Fruit fly (Drosophila melanogaster) whole organism, pupa: ENCODE data around the gene CG10943.

ENCODE experiments used
- CG32121 ChIP-seq: fragments of 200-800 bp; sonication (Bioruptor generic); IDR thresholded peaks from 2 replicates; pipeline ENCODE4 v1.3.6; 2022; ENCODE audit warnings: missing biosample characterization, missing genetic modification characterization
- CG34367 ChIP-seq: fragments of 200-800 bp; sonication (Bioruptor generic); optimal IDR thresholded peaks from 2 replicates; lab custom pipeline; 2018; ENCODE audit warnings: missing biosample characterization, mild to moderate bottlenecking, missing genetic modification characterization
- EcR ChIP-seq: fragments of 200-800 bp; sonication (Bioruptor generic); optimal IDR thresholded peaks from 3 replicates; lab custom pipeline; 2019; ENCODE audit warnings: missing biosample characterization, missing genetic modification characterization, mild to moderate bottlenecking, moderate library complexity, missing genetic modification reagents
- Ets98B ChIP-seq: fragments of 200-800 bp; sonication (Bioruptor generic); IDR thresholded peaks from 2 replicates; pipeline ENCODE4 v1.3.6; 2022; ENCODE audit warnings: missing biosample characterization, missing genetic modification characterization
- Snoo ChIP-seq: fragments of 200-800 bp; sonication (Bioruptor generic); optimal IDR thresholded peaks from 3 replicates; lab custom pipeline; 2017; ENCODE audit warnings: missing biosample characterization, mild to moderate bottlenecking, missing genetic modification characterization, inconsistent platforms

DNA sequence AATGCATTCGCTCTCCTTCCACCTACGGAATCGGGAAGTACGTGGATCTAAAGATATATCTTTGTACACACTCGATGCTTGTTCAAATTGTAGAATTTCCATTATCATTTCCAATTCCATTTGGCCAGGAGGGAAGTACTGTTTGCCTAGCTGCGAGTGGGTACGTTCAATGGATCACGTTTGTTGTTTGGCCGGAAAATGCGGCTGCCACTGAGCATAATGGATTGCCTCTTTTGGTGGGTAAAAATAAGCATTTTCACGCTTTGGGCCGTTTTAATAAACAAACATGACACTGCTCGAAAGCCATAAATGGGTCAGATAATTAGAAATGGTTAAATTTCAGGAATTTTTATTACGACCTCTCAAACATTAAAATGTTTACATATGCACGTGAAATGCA is 29.4 kb downstream of the CG10943 start:
- no peak for TF ChIP-seq Ets98B
- TF ChIP-seq CG32121 (GFP tag; lab: Robert Waterston, UW), result no peak
- TF ChIP-seq CG34367, result no peak
- TF ChIP-seq EcR (GFP tag; lab: Kevin White, UChicago), result no peak
- TF ChIP-seq Snoo (tag; lab: Kevin White, UChicago), result no peak
